Worm (Caenorhabditis elegans): ENCODE data around the gene F18A11.5.

The F18A11.5 gene

DNA sequence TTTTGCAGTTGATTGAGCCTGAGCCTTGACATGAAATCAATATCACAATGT is 48.7 kb downstream of the F18A11.5 start, which contains the start of gene ptr-18:
Gene ptr-18, plus strand, starts transcription at position 9 of the 51 bp plus-strand sequence.
- no peak for TF ChIP-seq mdl-1 (tag; optimal IDR thresholded peaks at IDR 0.05)
- no peak for TF ChIP-seq nhr-21 (tag; optimal IDR thresholded peaks at IDR 0.05)
- no peak for TF ChIP-seq ZK546.5 (tag; optimal IDR thresholded peaks at IDR 0.05)

DNA sequence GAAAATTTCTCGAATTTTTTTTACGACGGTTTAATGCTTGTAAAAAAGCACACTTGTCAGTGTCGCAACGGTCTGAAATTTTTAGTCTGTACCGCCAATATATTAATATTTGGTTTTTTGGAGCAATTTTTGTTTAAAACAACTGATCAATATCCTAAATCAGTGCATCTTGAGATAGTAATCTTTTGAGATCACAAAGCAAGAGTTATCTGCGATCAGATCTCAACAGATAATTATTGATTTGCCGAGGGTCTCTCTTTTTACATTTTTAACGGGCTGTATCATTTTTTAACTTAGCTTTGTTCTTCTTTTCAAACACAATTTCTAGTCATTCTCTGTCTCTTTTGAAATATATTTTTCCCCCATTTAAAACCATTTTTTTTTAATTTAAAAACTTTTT is 48.9 kb downstream of the F18A11.5 start:
- TF ChIP-seq elt-1 (tag; optimal IDR thresholded peaks at IDR 0.05): peak; percentile 75
- no peak for TF ChIP-seq ama-1 (optimal IDR thresholded peaks at IDR 0.05)

DNA sequence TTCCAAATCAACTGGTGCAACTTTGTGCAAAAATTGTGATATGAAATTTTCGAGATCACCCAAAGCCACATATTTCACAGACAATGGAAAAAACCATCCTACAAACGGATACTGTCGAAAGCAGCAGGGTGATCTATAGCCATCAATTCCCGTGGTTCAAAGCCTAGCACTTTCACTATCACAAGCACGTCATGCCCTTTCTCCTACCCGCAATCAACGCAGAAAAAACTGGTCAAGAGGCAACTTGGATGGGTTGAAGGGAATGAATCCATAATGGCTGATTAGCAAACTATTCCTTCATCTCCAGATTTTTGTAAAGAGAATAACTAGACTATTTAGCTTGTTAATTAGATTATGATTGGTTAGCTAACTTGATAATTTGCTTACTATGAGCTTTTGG is 52.3 kb downstream of the F18A11.5 start:
- TF ChIP-seq blmp-1 (tag; optimal IDR thresholded peaks at IDR 0.05; ENCODE audit: insufficient read depth) (peak; percentile 30), crh-2 (tag; optimal IDR thresholded peaks at IDR 0.05) (no peak)

DNA sequence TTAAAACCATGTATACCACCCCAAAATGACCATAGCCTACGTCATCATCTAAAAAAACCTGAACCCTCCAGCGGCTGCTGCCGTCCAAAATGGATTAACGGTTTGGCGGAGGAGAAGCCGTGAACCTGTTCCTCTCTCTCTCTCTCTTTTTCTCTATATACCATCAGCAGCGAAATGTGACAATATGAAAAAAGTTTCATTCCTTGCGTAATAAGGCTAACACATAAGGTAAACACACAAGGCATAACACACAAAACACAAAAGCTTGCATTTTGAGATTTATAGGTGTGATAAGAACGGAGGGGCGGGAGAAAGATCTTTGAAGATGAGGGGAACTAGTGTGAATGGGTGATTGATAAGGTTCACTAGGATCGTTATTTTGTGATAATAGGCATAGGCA is 52.8 kb downstream of the F18A11.5 start:
- no peak for TF ChIP-seq mdl-1 (tag; optimal IDR thresholded peaks at IDR 0.05)
- TF ChIP-seq unc-55 (GFP tag; optimal IDR thresholded peaks at IDR 0.05): no peak
- no peak for TF ChIP-seq nhr-77 (tag; optimal IDR thresholded peaks at IDR 0.05)
- TF ChIP-seq ZK546.5 (tag; optimal IDR thresholded peaks at IDR 0.05): no peak
- no peak for TF ChIP-seq Y55F3AM.14 (GFP tag; optimal IDR thresholded peaks at IDR 0.05)
- TF ChIP-seq nhr-12 (tag; optimal IDR thresholded peaks at IDR 0.05): no peak
- peak; percentile 64 for TF ChIP-seq nhr-25 (tag; optimal IDR thresholded peaks at IDR 0.05)
- no peak for TF ChIP-seq dmd-4 (tag; optimal IDR thresholded peaks at IDR 0.05)
- TF ChIP-seq F13H6.1 (tag; optimal IDR thresholded peaks at IDR 0.05): no peak
- no peak for TF ChIP-seq gmeb-1 (tag; optimal IDR thresholded peaks at IDR 0.05)
- no peak for TF ChIP-seq lin-13 (GFP tag; optimal IDR thresholded peaks at IDR 0.05)
- TF ChIP-seq zag-1 (tag; optimal IDR thresholded peaks at IDR 0.05): no peak
- no peak for TF ChIP-seq peb-1 (tag; optimal IDR thresholded peaks at IDR 0.05)
- no peak for TF ChIP-seq lsy-2 (tag; optimal IDR thresholded peaks at IDR 0.05)
- TF ChIP-seq nhr-6 (tag; optimal IDR thresholded peaks at IDR 0.05): no peak
- no peak for TF ChIP-seq elt-1 (tag; optimal IDR thresholded peaks at IDR 0.05)
- TF ChIP-seq nhr-129 (tag; optimal IDR thresholded peaks at IDR 0.05): no peak
- no peak for TF ChIP-seq aly-2 (tag; optimal IDR thresholded peaks at IDR 0.05)
- TF ChIP-seq nhr-23 (tag; optimal IDR thresholded peaks at IDR 0.05): no peak
- TF ChIP-seq nhr-21 (tag; optimal IDR thresholded peaks at IDR 0.05): peak; percentile 31
- TF ChIP-seq blmp-1 (tag; optimal IDR thresholded peaks at IDR 0.05; ENCODE audit: insufficient read depth): peak; percentile 1
- TF ChIP-seq alr-1 (tag; optimal IDR thresholded peaks at IDR 0.05): no peak
- TF ChIP-seq snpc-4 (tag; optimal IDR thresholded peaks at IDR 0.05): no peak

DNA sequence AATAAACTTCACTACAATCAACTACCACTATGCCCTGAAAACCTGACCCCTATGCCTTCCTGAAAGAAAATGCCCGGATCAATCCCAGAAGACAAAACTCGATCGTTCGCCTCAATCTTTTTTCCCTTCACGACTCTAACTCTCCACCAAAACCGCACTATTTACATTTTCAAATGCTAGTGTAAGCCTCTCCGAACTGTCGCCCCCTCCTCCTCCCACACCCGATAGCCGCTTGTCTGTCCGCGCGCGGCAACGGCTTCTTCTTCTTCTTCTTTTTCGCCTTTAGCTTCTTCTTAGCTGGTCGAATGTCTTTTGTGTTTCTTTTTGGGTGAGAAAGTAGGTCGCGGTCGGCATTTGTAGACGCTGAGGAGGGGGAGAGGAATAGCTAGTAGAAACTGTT is 53.9 kb downstream of the F18A11.5 start:
- TF ChIP-seq gmeb-1 (tag; optimal IDR thresholded peaks at IDR 0.05): no peak
- no peak for TF ChIP-seq blmp-1 (tag; optimal IDR thresholded peaks at IDR 0.05; ENCODE audit: insufficient read depth)
